Worm (Caenorhabditis elegans) whole organism, early embryonic: ENCODE results near the gene vha-2.

Experiments used
- aly-1 ChIP-seq: sonication (generic microtip); optimal IDR thresholded peaks from 2 replicates; lab custom pipeline; 2016; ENCODE audit warnings: missing genetic modification characterization, missing compliant biosample characterization
- ama-1 ChIP-seq: fragments of 150-350 bp; optimal IDR thresholded peaks from 2 replicates; lab custom pipeline; 2014
- ets-7 ChIP-seq: sonication (generic microtip); optimal IDR thresholded peaks from 2 replicates; lab custom pipeline; 2016; ENCODE audit warnings: missing genotype, missing genetic modification characterization, missing compliant biosample characterization
- hmbx-1 ChIP-seq: sonication (generic microtip); optimal IDR thresholded peaks from 2 replicates; lab custom pipeline; 2016; ENCODE audit warnings: mild to moderate bottlenecking, missing genetic modification characterization, missing compliant biosample characterization
- hmg-4 ChIP-seq: fragments of 200-800 bp; sonication (Bioruptor generic); optimal IDR thresholded peaks from 2 replicates; lab custom pipeline; 2018; ENCODE audit warnings: mild to moderate bottlenecking, missing genetic modification characterization, missing compliant biosample characterization
- hnd-1 ChIP-seq: sonication (generic microtip); optimal IDR thresholded peaks from 2 replicates; lab custom pipeline; 2016; ENCODE audit warnings: missing genetic modification characterization, missing compliant biosample characterization
- pes-1 ChIP-seq: fragments of 200-800 bp; sonication (Bioruptor generic); IDR thresholded peaks from 2 replicates; pipeline ENCODE4 v1.3.6; 2022; ENCODE audit warnings: missing genetic modification reagents, missing genetic modification characterization, missing compliant biosample characterization
- sea-1 ChIP-seq: fragments of 200-800 bp; sonication (Bioruptor generic); conservative IDR thresholded peaks from 2 replicates; pipeline ENCODE4 v1.3.6; 2022; ENCODE audit warnings: missing genetic modification characterization, missing compliant biosample characterization
- tbx-11 ChIP-seq: fragments of 200-800 bp; sonication (Bioruptor generic); IDR thresholded peaks from 2 replicates; pipeline ENCODE4 v1.3.6; 2022; ENCODE audit warnings: missing genetic modification characterization, missing compliant biosample characterization
- tbx-37 ChIP-seq: fragments of 200-800 bp; sonication (Bioruptor generic); conservative IDR thresholded peaks from 2 replicates; pipeline ENCODE4 v1.3.6; 2022; ENCODE audit warnings: missing genetic modification reagents, missing genetic modification characterization, missing compliant biosample characterization

DNA sequence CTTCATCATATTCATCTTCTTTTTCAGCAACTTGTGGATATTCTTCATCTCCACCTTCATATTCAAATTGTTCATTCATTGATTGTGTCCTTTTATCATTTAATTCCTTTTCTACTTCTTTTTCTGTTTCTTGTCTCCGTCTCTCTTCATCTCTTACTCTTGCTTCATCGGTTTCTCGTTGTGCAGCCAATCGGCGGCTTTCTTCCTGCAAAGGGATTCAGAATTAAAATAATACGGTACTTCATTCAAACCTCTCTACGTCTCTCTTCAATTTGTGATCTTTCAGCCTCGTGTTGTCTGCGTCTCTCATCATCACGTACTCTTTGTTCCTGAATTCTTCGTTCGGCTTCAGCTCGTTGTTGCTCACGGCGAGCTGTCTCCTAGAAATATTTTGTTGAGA, 41.3 kb upstream of the vha-2 start:
- no peak for TF ChIP-seq ama-1
- no peak for TF ChIP-seq tbx-11 (GFP tag; lab: Robert Waterston, UW)
- TF ChIP-seq hmbx-1 (tag; lab: Kevin White, UChicago) = no peak
- no peak for TF ChIP-seq aly-1 (tag; lab: Kevin White, UChicago)
- no peak for TF ChIP-seq tbx-37
- TF ChIP-seq pes-1 (GFP tag; lab: Robert Waterston, UW) = no peak
- no peak for TF ChIP-seq ets-7 (tag; lab: Kevin White, UChicago)
- TF ChIP-seq sea-1 (GFP tag; lab: Robert Waterston, UW) = no peak
- TF ChIP-seq hmg-4 (GFP tag; lab: Kevin White, UChicago) = no peak
- no peak for TF ChIP-seq hnd-1 (tag; lab: Kevin White, UChicago)
